Worm (Caenorhabditis elegans) whole organism, L1 larva: ENCODE data around the gene F22B5.6.

Experiments
- C34B4.2 ChIP-seq: sonication (generic microtip); optimal IDR thresholded peaks from 2 replicates; lab custom pipeline; 2017; ENCODE audit warnings: mild to moderate bottlenecking, missing genetic modification characterization, missing compliant biosample characterization
- ama-1 ChIP-seq: fragments of 150-350 bp; optimal IDR thresholded peaks from 2 replicates; lab custom pipeline; 2014
- blmp-1 ChIP-seq: fragments of 150-350 bp; optimal IDR thresholded peaks from 2 replicates; lab custom pipeline; 2014; ENCODE audit warnings: missing biosample characterization, missing genetic modification characterization
- ceh-63 ChIP-seq: fragments of 200-800 bp; sonication (Bioruptor generic); optimal IDR thresholded peaks from 2 replicates; lab custom pipeline; 2018; ENCODE audit warnings: mild to moderate bottlenecking, missing genetic modification characterization, missing compliant biosample characterization
- ceh-8 ChIP-seq: fragments of 200-800 bp; sonication (Bioruptor generic); optimal IDR thresholded peaks from 2 replicates; lab custom pipeline; 2018; ENCODE audit warnings: mild to moderate bottlenecking, missing genetic modification characterization, moderate library complexity, missing compliant biosample characterization
- ceh-82 ChIP-seq, 3 experiments: fragments of 150-350 bp in 1 of 3; sonication (generic microtip) in 2 of 3; optimal IDR thresholded peaks; 2 replicates each; lab custom pipeline; 2014 to 2017; ENCODE audit warnings: missing biosample characterization in 3 of 3, missing genetic modification characterization in 3 of 3
- ces-1 ChIP-seq: fragments of 150-350 bp; optimal IDR thresholded peaks from 2 replicates; lab custom pipeline; 2014; ENCODE audit warnings: missing biosample characterization, missing genetic modification reagents, missing genetic modification characterization
- dpl-1 ChIP-seq, 3 experiments: fragments of 150-350 bp in 2 of 3; sonication (generic microtip) in 1 of 3; optimal IDR thresholded peaks; 2 replicates each; lab custom pipeline; 2014 to 2017; ENCODE audit warnings: missing biosample characterization in 3 of 3, missing genetic modification characterization in 3 of 3, missing genetic modification reagents in 3 of 3
- dsc-1 ChIP-seq: sonication (generic microtip); optimal IDR thresholded peaks from 2 replicates; lab custom pipeline; 2016; ENCODE audit warnings: mild to moderate bottlenecking, missing genetic modification characterization, missing compliant biosample characterization
- efl-1 ChIP-seq, 4 experiments: fragments of 150-350 bp; optimal IDR thresholded peaks in 3 of 4; peaks in 1 of 4; 1 replicate in 1 of 4; 2 replicates in 3 of 4; lab custom pipeline; 2014; ENCODE audit warnings: missing biosample characterization in 2 of 4, missing genetic modification characterization in 2 of 4, missing genetic modification reagents in 2 of 4
- egl-13 ChIP-seq: sonication (generic microtip); optimal IDR thresholded peaks from 2 replicates; lab custom pipeline; 2016; ENCODE audit warnings: missing genotype, missing genetic modification reagents, missing genetic modification characterization, missing compliant biosample characterization
- ets-5 ChIP-seq: fragments of 200-800 bp; sonication (Bioruptor generic); IDR thresholded peaks from 2 replicates; pipeline ENCODE4 v1.3.6; 2022; ENCODE audit warnings: missing genetic modification characterization, missing compliant biosample characterization
- fkh-4 ChIP-seq: sonication (generic microtip); optimal IDR thresholded peaks from 2 replicates; lab custom pipeline; 2016; ENCODE audit warnings: missing compliant biosample characterization, missing genetic modification characterization, borderline replicate concordance
- fkh-8 ChIP-seq: sonication (generic microtip); optimal IDR thresholded peaks from 2 replicates; lab custom pipeline; 2016; ENCODE audit warnings: mild to moderate bottlenecking, missing genetic modification characterization, missing compliant biosample characterization
- fos-1 ChIP-seq: fragments of 150-350 bp; optimal IDR thresholded peaks from 2 replicates; lab custom pipeline; 2014; ENCODE audit warnings: missing biosample characterization, missing genetic modification characterization
- grh-1 ChIP-seq: fragments of 200-800 bp; sonication (Bioruptor generic); IDR thresholded peaks from 2 replicates; pipeline ENCODE4 v1.3.6; 2022; ENCODE audit warnings: missing genetic modification reagents, missing genetic modification characterization, missing compliant biosample characterization
- hlh-4 ChIP-seq: sonication (generic microtip); optimal IDR thresholded peaks from 2 replicates; lab custom pipeline; 2016; ENCODE audit warnings: mild to moderate bottlenecking, missing genetic modification characterization, missing compliant biosample characterization
- isw-1 ChIP-seq: fragments of 200-800 bp; sonication (Bioruptor generic); IDR thresholded peaks from 2 replicates; pipeline ENCODE4 v1.3.6; 2022; ENCODE audit warnings: missing genetic modification characterization, missing compliant biosample characterization
- lin-14 ChIP-seq: fragments of 200-800 bp; sonication (Bioruptor generic); optimal IDR thresholded peaks from 2 replicates; lab custom pipeline; 2018; ENCODE audit warnings: mild to moderate bottlenecking, missing genetic modification characterization, moderate library complexity, missing compliant biosample characterization
- lin-35 ChIP-seq, 2 experiments: fragments of 150-350 bp; optimal IDR thresholded peaks; 2 replicates each; lab custom pipeline; 2014; ENCODE audit warnings: missing biosample characterization in 2 of 2, missing genetic modification characterization in 2 of 2, missing genetic modification reagents in 2 of 2
- lin-39 ChIP-seq: fragments of 150-350 bp; optimal IDR thresholded peaks from 2 replicates; lab custom pipeline; 2014; ENCODE audit warnings: missing biosample characterization, missing genetic modification reagents, missing genetic modification characterization
- lsy-2 ChIP-seq, 2 experiments: fragments of 150-350 bp; optimal IDR thresholded peaks; 2 replicates each; lab custom pipeline; 2014; ENCODE audit warnings: missing biosample characterization in 2 of 2, missing genetic modification characterization in 2 of 2
- mdl-1 ChIP-seq, 2 experiments: fragments of 150-350 bp; optimal IDR thresholded peaks; 2 replicates each; lab custom pipeline; 2014 to 2017; ENCODE audit warnings: missing biosample characterization in 2 of 2, missing genetic modification characterization in 2 of 2, inconsistent platforms in 1 of 2
- mep-1 ChIP-seq: fragments of 150-350 bp; optimal IDR thresholded peaks from 2 replicates; lab custom pipeline; 2014; ENCODE audit warnings: missing biosample characterization, missing genetic modification characterization
- nhr-19 ChIP-seq: fragments of 200-800 bp; sonication (Bioruptor generic); conservative IDR thresholded peaks from 2 replicates; pipeline ENCODE4 v1.3.6; 2022; ENCODE audit warnings: missing genetic modification characterization, missing compliant biosample characterization
- nhr-237 ChIP-seq: fragments of 150-350 bp; optimal IDR thresholded peaks from 2 replicates; lab custom pipeline; 2014; ENCODE audit warnings: missing biosample characterization, missing genetic modification characterization
- nhr-47 ChIP-seq: sonication (generic microtip); optimal IDR thresholded peaks from 2 replicates; lab custom pipeline; 2016; ENCODE audit warnings: mild to moderate bottlenecking, missing genetic modification characterization, moderate library complexity, missing compliant biosample characterization
- nhr-71 ChIP-seq: sonication (generic microtip); optimal IDR thresholded peaks from 2 replicates; lab custom pipeline; 2016; ENCODE audit warnings: mild to moderate bottlenecking, missing genetic modification characterization, moderate library complexity, missing compliant biosample characterization
- nhr-77 ChIP-seq: fragments of 150-350 bp; optimal IDR thresholded peaks from 2 replicates; lab custom pipeline; 2014; ENCODE audit warnings: missing biosample characterization, missing genetic modification characterization
- nhr-84 ChIP-seq: sonication (generic microtip); optimal IDR thresholded peaks from 2 replicates; lab custom pipeline; 2017; ENCODE audit warnings: missing biosample characterization, missing genetic modification characterization
- nhr-85 ChIP-seq: sonication (generic microtip); peaks from one replicate; lab custom pipeline; 2016; ENCODE audit warnings: missing genetic modification characterization, inconsistent platforms, missing compliant biosample characterization
- pqm-1 ChIP-seq: sonication (generic microtip); optimal IDR thresholded peaks from 3 replicates; lab custom pipeline; 2017; ENCODE audit warnings: missing biosample characterization, missing genetic modification characterization
- rnt-1 ChIP-seq: sonication (generic microtip); optimal IDR thresholded peaks from 2 replicates; lab custom pipeline; 2016; ENCODE audit warnings: mild to moderate bottlenecking, missing genetic modification characterization, moderate library complexity, missing compliant biosample characterization
- skn-1 ChIP-seq: fragments of 150-350 bp; optimal IDR thresholded peaks from 2 replicates; lab custom pipeline; 2014; ENCODE audit warnings: missing biosample characterization, missing genetic modification characterization
- sup-37 ChIP-seq: fragments of 200-800 bp; sonication (Bioruptor generic); optimal IDR thresholded peaks from 2 replicates; lab custom pipeline; 2018; ENCODE audit warnings: mild to moderate bottlenecking, missing genetic modification characterization, missing compliant biosample characterization
- swsn-7 ChIP-seq: sonication (generic microtip); optimal IDR thresholded peaks from 2 replicates; lab custom pipeline; 2016; ENCODE audit warnings: missing genetic modification characterization, missing compliant biosample characterization
- tbx-2 ChIP-seq: sonication (generic microtip); optimal IDR thresholded peaks from 2 replicates; lab custom pipeline; 2016; ENCODE audit warnings: missing genetic modification characterization, missing compliant biosample characterization
- unc-30 ChIP-seq: sonication (generic microtip); optimal IDR thresholded peaks from 2 replicates; lab custom pipeline; 2017; ENCODE audit warnings: missing biosample characterization, missing genetic modification characterization
- unc-86 ChIP-seq: sonication (generic microtip); optimal IDR thresholded peaks from 2 replicates; lab custom pipeline; 2016; ENCODE audit warnings: missing genetic modification characterization, missing compliant biosample characterization
- unc-98 ChIP-seq: fragments of 200-800 bp; sonication (Bioruptor generic); IDR thresholded peaks from 2 replicates; pipeline ENCODE4 v1.3.6; 2022; ENCODE audit warnings: missing genetic modification characterization, missing compliant biosample characterization
- vab-15 ChIP-seq: sonication (generic microtip); optimal IDR thresholded peaks from 2 replicates; lab custom pipeline; 2017; ENCODE audit warnings: missing genotype, mild to moderate bottlenecking, missing genetic modification characterization, missing compliant biosample characterization
- xbp-1 ChIP-seq: sonication (generic microtip); optimal IDR thresholded peaks from 2 replicates; lab custom pipeline; 2016; ENCODE audit warnings: missing genetic modification characterization, missing compliant biosample characterization
- ztf-4 ChIP-seq: fragments of 150-350 bp; optimal IDR thresholded peaks from 2 replicates; lab custom pipeline; 2014; ENCODE audit warnings: missing biosample characterization, missing genetic modification characterization

F22B5.6 gene

DNA sequence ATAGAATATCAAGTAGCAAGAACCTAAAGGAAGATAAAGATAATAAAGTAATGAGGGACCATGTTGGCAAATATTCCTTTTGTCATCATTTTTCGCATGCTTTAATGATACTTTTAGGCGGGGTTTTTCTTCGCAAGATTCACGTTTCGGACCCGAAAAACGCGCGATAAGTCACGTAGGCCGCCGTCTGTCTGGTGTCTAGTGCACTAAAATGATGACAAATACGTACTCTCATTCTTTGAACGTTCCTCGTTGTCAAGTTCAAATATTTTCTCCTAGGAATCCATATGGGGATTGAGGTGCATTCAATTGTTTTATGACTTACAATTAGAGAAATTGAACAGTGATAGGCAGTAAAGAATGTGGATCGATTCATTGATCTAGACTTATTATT lies 27.8 kb upstream of the F22B5.6 start, which contains the start of gene taap-1 (continued):
- TF ChIP-seq efl-1 (optimal IDR thresholded peaks at IDR 0.05; lab: Kevin White, UChicago): no peak
- TF ChIP-seq efl-1 (GFP tag; optimal IDR thresholded peaks at IDR 0.05 in 1 of 2; lab: Kevin White, UChicago): peak in 1 of 2 experiments; percentile 46
- TF ChIP-seq ztf-4 (tag; lab: Kevin White, UChicago): no peak
- TF ChIP-seq isw-1 (GFP tag; lab: Robert Waterston, UW): no peak
- TF ChIP-seq nhr-84 (tag; lab: Kevin White, UChicago): no peak
- TF ChIP-seq blmp-1 (tag; lab: Kevin White, UChicago): peak; percentile 20
- TF ChIP-seq unc-98: no peak
- no peak for TF ChIP-seq fkh-4 (tag; lab: Kevin White, UChicago)

DNA sequence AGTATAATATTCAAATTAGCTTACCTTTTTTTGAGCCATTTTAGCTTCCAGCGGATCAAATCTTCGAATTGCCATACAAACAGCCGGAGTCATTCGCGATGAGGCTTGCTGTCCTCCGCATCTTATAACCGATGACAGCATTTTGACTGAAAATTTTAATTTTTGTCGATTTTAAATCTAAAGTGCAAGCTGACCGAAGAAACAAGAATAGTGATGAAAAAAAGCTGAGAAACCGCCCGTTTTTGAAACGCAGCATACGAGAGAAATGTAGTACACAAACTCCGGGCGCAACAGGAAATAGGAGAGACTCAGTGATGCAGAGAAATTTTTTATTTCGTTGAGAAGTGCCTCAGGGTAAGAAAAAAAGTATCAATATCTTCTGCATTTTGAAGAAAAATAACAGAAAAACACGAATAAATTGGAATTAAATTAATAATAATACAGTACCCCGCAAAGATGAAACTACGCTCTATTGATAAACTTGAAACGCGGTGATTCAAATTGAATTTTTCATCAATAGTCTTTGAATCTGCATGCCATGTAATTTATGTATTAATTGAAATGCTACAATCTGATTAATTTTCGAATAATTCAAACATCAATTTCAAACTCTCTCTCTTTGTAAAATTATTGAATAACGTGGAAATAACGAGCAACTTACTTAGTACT lies 27.3 kb upstream of the F22B5.6 start:
- TF ChIP-seq unc-86 (peak; percentile 6), lin-35 (GFP tag; optimal IDR thresholded peaks at IDR 0.05; lab: Kevin White, UChicago) (peak; percentile 28 to 74), egl-13 (tag; lab: Kevin White, UChicago) (peak; percentile 34), nhr-85 (peak; percentile 66), nhr-19 (peak; percentile 33), lin-14 (GFP tag; lab: Kevin White, UChicago) (peak; percentile 69), ceh-82 (tag; optimal IDR thresholded peaks at IDR 0.05; lab: Kevin White, UChicago) (peak in 1 of 3 experiments; percentile 34), rnt-1 (tag; lab: Kevin White, UChicago) (peak; percentile 41), ama-1 (no peak), swsn-7 (tag; lab: Kevin White, UChicago) (peak; percentile 13), nhr-237 (peak; percentile 40), nhr-71 (peak; percentile 48), C34B4.2 (tag; lab: Kevin White, UChicago) (no peak), pqm-1 (tag; lab: Kevin White, UChicago) (no peak), lsy-2 (tag; optimal IDR thresholded peaks at IDR 0.05; lab: Kevin White, UChicago) (peak; percentile 56 to 93), nhr-47 (peak; percentile 2), dpl-1 (GFP tag; optimal IDR thresholded peaks at IDR 0.05; lab: Kevin White, UChicago) (peak; percentile 45 to 75 (median 56)), efl-1 (optimal IDR thresholded peaks at IDR 0.05; lab: Kevin White, UChicago) (peak; percentile 33 to 51), efl-1 (GFP tag; optimal IDR thresholded peaks at IDR 0.05 in 1 of 2; lab: Kevin White, UChicago) (peak; percentile 68 to 93), tbx-2 (tag; lab: Kevin White, UChicago) (no peak), ets-5 (GFP tag; lab: Robert Waterston, UW) (no peak)

DNA sequence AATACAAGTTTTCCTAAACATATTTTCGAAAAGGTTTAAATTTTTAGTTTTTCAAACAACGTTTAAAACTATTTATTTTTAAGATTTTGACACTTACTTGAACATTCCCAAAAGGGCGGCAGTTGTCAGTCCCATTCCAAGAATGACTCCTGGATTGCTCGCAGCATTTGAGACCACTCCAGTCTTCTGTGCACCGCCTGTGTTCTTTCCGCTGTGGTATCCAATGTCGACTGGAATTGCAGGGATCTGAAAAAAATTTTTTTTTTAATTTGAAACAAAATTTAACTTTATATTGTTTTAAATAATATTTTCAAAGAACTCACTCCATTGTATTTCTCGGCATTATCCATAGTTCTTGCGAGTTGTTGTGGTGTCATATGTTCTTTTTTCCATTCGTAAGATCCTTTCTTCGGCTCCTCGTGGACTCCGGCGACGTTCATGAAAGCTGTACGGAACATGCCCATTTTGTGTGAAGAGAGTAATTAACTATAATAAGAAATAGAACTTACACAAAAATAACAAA lies 25.8 kb upstream of the F22B5.6 start, which contains the start of gene M05D6.5:
M05D6.5 (minus strand) TSS at position 473 of the 523 bp plus-strand sequence.
- TF ChIP-seq nhr-85 (no peak), ztf-4 (tag; lab: Kevin White, UChicago) (peak; percentile 52)

DNA sequence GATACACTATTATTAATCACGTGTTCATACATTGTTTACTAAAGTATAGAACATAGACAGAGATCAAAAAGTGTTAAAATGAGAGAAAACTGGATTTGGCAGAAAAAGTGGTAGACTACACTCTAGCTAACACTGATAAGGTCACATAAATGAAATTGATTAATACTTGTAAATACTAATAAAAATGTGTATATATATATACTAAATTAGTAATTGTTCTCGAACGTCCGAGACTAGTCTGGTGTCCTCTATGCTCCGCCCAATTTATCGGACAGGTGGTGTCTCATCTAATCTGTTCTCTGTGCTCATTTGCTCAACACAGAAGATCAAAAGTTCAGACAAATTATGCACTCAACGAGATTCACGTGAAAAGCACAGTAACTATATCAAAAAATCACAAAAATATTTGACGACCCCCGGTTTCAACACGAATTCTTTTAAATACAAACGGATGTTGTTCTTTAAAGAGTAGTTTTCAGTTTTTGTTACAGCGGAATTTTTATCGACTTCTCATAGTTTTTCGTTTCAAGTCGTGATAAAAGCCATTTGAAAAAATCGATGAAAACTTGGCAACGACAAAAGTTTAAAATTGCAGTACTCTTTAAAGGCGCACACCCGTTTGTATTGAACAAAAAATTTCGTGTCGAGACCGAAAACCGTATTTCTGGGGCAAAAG lies 25.2 kb upstream of the F22B5.6 start:
- TF ChIP-seq ceh-8 (GFP tag; lab: Kevin White, UChicago) (no peak), pqm-1 (tag; lab: Kevin White, UChicago) (no peak), nhr-77 (tag; lab: Kevin White, UChicago) (no peak), hlh-4 (tag; lab: Kevin White, UChicago) (no peak), skn-1 (peak; percentile 9), lin-39 (tag; lab: Kevin White, UChicago) (no peak), dpl-1 (GFP tag; optimal IDR thresholded peaks at IDR 0.05; lab: Kevin White, UChicago) (no peak), xbp-1 (no peak), fkh-8 (tag; lab: Kevin White, UChicago) (peak; percentile 48), ces-1 (GFP tag; lab: Kevin White, UChicago) (no peak), unc-30 (tag; lab: Kevin White, UChicago) (no peak), mep-1 (peak; percentile 44), ztf-4 (tag; lab: Kevin White, UChicago) (peak; percentile 50), fkh-4 (tag; lab: Kevin White, UChicago) (no peak), vab-15 (tag; lab: Kevin White, UChicago) (no peak), lin-14 (GFP tag; lab: Kevin White, UChicago) (peak; percentile 59), fos-1 (tag; lab: Kevin White, UChicago) (no peak), ceh-63 (GFP tag; lab: Kevin White, UChicago) (no peak), mdl-1 (tag; optimal IDR thresholded peaks at IDR 0.05; lab: Kevin White, UChicago) (no peak), dsc-1 (peak; percentile 13), lsy-2 (tag; optimal IDR thresholded peaks at IDR 0.05; lab: Kevin White, UChicago) (peak in 1 of 2 experiments; percentile 48), grh-1 (GFP tag; lab: Robert Waterston, UW) (no peak), rnt-1 (tag; lab: Kevin White, UChicago) (peak; percentile 41), sup-37 (no peak)
